Fruit fly (Drosophila melanogaster) whole organism, embryonic: ENCODE results near the gene Kah.

Experiments
- ATbp ChIP-seq: fragments of 200-800 bp; sonication (Bioruptor generic); optimal IDR thresholded peaks from 2 replicates; lab custom pipeline; 2017; ENCODE audit warnings: missing biosample characterization, mild to moderate bottlenecking, missing genetic modification characterization, missing genetic modification reagents
- Adf1 ChIP-seq: fragments of 200-800 bp; sonication (Bioruptor generic); IDR thresholded peaks from 2 replicates; pipeline ENCODE4 v1.3.6; 2022; ENCODE audit warnings: missing biosample characterization, missing genetic modification characterization
- Aef1 ChIP-seq: fragments of 200-800 bp; sonication (Bioruptor generic); IDR thresholded peaks from 3 replicates; pipeline ENCODE4 v1.3.6; 2022; ENCODE audit warnings: missing biosample characterization, missing genetic modification characterization
- Antp ChIP-seq: fragments of 200-800 bp; sonication (Bioruptor generic); optimal IDR thresholded peaks from 3 replicates; lab custom pipeline; 2016; ENCODE audit warnings: missing biosample characterization, missing genetic modification characterization
- CG10543 ChIP-seq: fragments of 200-800 bp; sonication (Bioruptor generic); optimal IDR thresholded peaks from 3 replicates; lab custom pipeline; 2017; ENCODE audit warnings: missing biosample characterization, mild to moderate bottlenecking, missing genetic modification characterization, moderate library complexity
- CG13424 ChIP-seq: fragments of 200-800 bp; sonication (Bioruptor generic); optimal IDR thresholded peaks from 2 replicates; lab custom pipeline; 2019; ENCODE audit warnings: missing biosample characterization, mild to moderate bottlenecking, missing genetic modification characterization, moderate library complexity
- CG13775 ChIP-seq: fragments of 200-800 bp; sonication (Bioruptor generic); optimal IDR thresholded peaks from 3 replicates; lab custom pipeline; 2017; ENCODE audit warnings: missing biosample characterization, mild to moderate bottlenecking, missing genetic modification characterization
- CG14860 ChIP-seq: fragments of 200-800 bp; sonication (Bioruptor generic); IDR thresholded peaks from 3 replicates; pipeline ENCODE4 v1.3.6; 2022; ENCODE audit warnings: missing biosample characterization, missing genetic modification characterization; ENCODE audit not compliant: partially characterized antibody
- CG14965 ChIP-seq: fragments of 200-800 bp; sonication (Bioruptor generic); optimal IDR thresholded peaks from 2 replicates; lab custom pipeline; 2016; ENCODE audit warnings: missing biosample characterization, missing genetic modification characterization, borderline replicate concordance
- CG15073 ChIP-seq: fragments of 200-800 bp; sonication (Bioruptor generic); optimal IDR thresholded peaks from 2 replicates; lab custom pipeline; 2016; ENCODE audit warnings: missing biosample characterization, missing genetic modification characterization
- CG16779 ChIP-seq: fragments of 200-800 bp; sonication (Bioruptor generic); IDR thresholded peaks from 2 replicates; pipeline ENCODE4 v1.3.6; 2022; ENCODE audit warnings: missing biosample characterization, missing genetic modification characterization
- CG17186 ChIP-seq: fragments of 200-800 bp; sonication (Bioruptor generic); optimal IDR thresholded peaks from 3 replicates; lab custom pipeline; 2017; ENCODE audit warnings: missing biosample characterization, missing genetic modification reagents, missing genetic modification characterization
- CG17568 ChIP-seq: fragments of 200-800 bp; sonication (Bioruptor generic); optimal IDR thresholded peaks from 2 replicates; lab custom pipeline; 2018; ENCODE audit warnings: missing biosample characterization, mild to moderate bottlenecking, missing genetic modification characterization, moderate library complexity
- CG2120 ChIP-seq: fragments of 200-800 bp; sonication (Bioruptor generic); optimal IDR thresholded peaks from 3 replicates; lab custom pipeline; 2016; ENCODE audit warnings: missing biosample characterization, missing genetic modification characterization
- CG2202 ChIP-seq: fragments of 200-800 bp; sonication (Bioruptor generic); optimal IDR thresholded peaks from 2 replicates; lab custom pipeline; 2018; ENCODE audit warnings: missing biosample characterization, mild to moderate bottlenecking, missing genetic modification characterization
- CG3163 ChIP-seq: fragments of 200-800 bp; sonication (Bioruptor generic); optimal IDR thresholded peaks from 3 replicates; lab custom pipeline; 2016; ENCODE audit warnings: missing biosample characterization, missing genetic modification characterization
- CG4282 ChIP-seq: fragments of 200-800 bp; sonication (Bioruptor generic); optimal IDR thresholded peaks from 2 replicates; lab custom pipeline; 2016; ENCODE audit warnings: missing biosample characterization, missing genetic modification characterization
- CG4328 ChIP-seq: fragments of 200-800 bp; sonication (Bioruptor generic); optimal IDR thresholded peaks from 3 replicates; lab custom pipeline; 2017; ENCODE audit warnings: missing biosample characterization, missing genetic modification reagents, missing genetic modification characterization
- CG4424 ChIP-seq: fragments of 200-800 bp; sonication (Bioruptor generic); optimal IDR thresholded peaks from 3 replicates; lab custom pipeline; 2016; ENCODE audit warnings: missing biosample characterization, missing genetic modification characterization
- CG5953 ChIP-seq: fragments of 200-800 bp; sonication (Bioruptor generic); IDR thresholded peaks from 2 replicates; pipeline ENCODE4 v1.3.6; 2022; ENCODE audit warnings: missing biosample characterization, missing genetic modification characterization
- CG6689 ChIP-seq: fragments of 200-800 bp; sonication (Bioruptor generic); IDR thresholded peaks from 2 replicates; pipeline ENCODE4 v1.3.6; 2022; ENCODE audit warnings: missing biosample characterization, missing genetic modification characterization
- CG7372 ChIP-seq: fragments of 200-800 bp; sonication (Bioruptor generic); IDR thresholded peaks from 2 replicates; pipeline ENCODE4 v1.3.6; 2022; ENCODE audit warnings: missing biosample characterization, missing genetic modification characterization
- CG8944 ChIP-seq: fragments of 200-800 bp; sonication (Bioruptor generic); optimal IDR thresholded peaks from 3 replicates; lab custom pipeline; 2016; ENCODE audit warnings: missing biosample characterization, missing genetic modification characterization
- CG9437 ChIP-seq: fragments of 200-800 bp; sonication (Bioruptor generic); optimal IDR thresholded peaks from 2 replicates; lab custom pipeline; 2018; ENCODE audit warnings: missing biosample characterization, mild to moderate bottlenecking, missing genetic modification characterization
- CTCF ChIP-seq: fragments of 200-800 bp; sonication (Bioruptor generic); optimal IDR thresholded peaks from 2 replicates; lab custom pipeline; 2017; ENCODE audit warnings: missing biosample characterization, mild to moderate bottlenecking, missing genetic modification characterization, moderate library complexity
- D ChIP-seq, 2 experiments: fragments of 200-800 bp in 1 of 2; fragments of >200 bp in 1 of 2; sonication (Bioruptor generic) in 1 of 2; optimal IDR thresholded peaks; 2 replicates in 1 of 2; 3 replicates in 1 of 2; lab custom pipeline; 2017; ENCODE audit warnings: mild to moderate bottlenecking in 1 of 2, missing biosample characterization in 1 of 2, missing genetic modification characterization in 1 of 2, missing genetic modification reagents in 1 of 2
- Deaf1 ChIP-seq: fragments of 200-800 bp; optimal IDR thresholded peaks from 3 replicates; lab custom pipeline; 2019; ENCODE audit warnings: missing biosample characterization, mild to moderate bottlenecking, missing genetic modification characterization, moderate library complexity
- Dip3 ChIP-seq: fragments of 200-800 bp; sonication (Bioruptor generic); optimal IDR thresholded peaks from 3 replicates; lab custom pipeline; 2016; ENCODE audit warnings: missing biosample characterization, missing genetic modification characterization
- Fer1 ChIP-seq: fragments of 200-800 bp; sonication (Bioruptor generic); optimal IDR thresholded peaks from 2 replicates; lab custom pipeline; 2017; ENCODE audit warnings: missing biosample characterization, mild to moderate bottlenecking, missing genetic modification characterization
- GATAe ChIP-seq: fragments of 200-800 bp; sonication (Bioruptor generic); conservative IDR thresholded peaks from 2 replicates; pipeline ENCODE4 v1.3.6; 2022; ENCODE audit warnings: missing biosample characterization, missing genetic modification characterization
- H15 ChIP-seq: fragments of 200-800 bp; sonication (Bioruptor generic); IDR thresholded peaks from 3 replicates; pipeline ENCODE4 v1.3.6; 2022; ENCODE audit warnings: missing biosample characterization, missing genetic modification characterization
- Nf-YA ChIP-seq: fragments of 200-800 bp; sonication (Bioruptor generic); IDR thresholded peaks from 2 replicates; pipeline ENCODE4 v1.3.6; 2022; ENCODE audit warnings: missing biosample characterization, missing genetic modification characterization
- Taf1 ChIP-seq: fragments of 200-800 bp; sonication (Bioruptor generic); IDR thresholded peaks from 2 replicates; pipeline ENCODE4 v1.3.6; 2022; ENCODE audit warnings: missing biosample characterization, missing genetic modification characterization
- ase ChIP-seq: fragments of 200-800 bp; sonication (Bioruptor generic); IDR thresholded peaks from 3 replicates; pipeline ENCODE4 v1.3.6; 2022; ENCODE audit warnings: missing biosample characterization, missing genetic modification characterization
- caup ChIP-seq: fragments of 200-800 bp; sonication (Bioruptor generic); optimal IDR thresholded peaks from 3 replicates; lab custom pipeline; 2017; ENCODE audit warnings: missing biosample characterization, mild to moderate bottlenecking, missing genetic modification characterization, moderate library complexity; ENCODE audit not compliant: severe bottlenecking
- crp ChIP-seq, 2 experiments: fragments of 200-800 bp; sonication (Bioruptor generic); optimal IDR thresholded peaks; 2 replicates in 1 of 2; 3 replicates in 1 of 2; lab custom pipeline; 2017; ENCODE audit warnings: missing biosample characterization in 2 of 2, missing genetic modification characterization in 2 of 2, mild to moderate bottlenecking in 1 of 2, moderate library complexity in 1 of 2
- fru ChIP-seq: fragments of >200 bp; optimal IDR thresholded peaks from 2 replicates; lab custom pipeline; 2017
- ham ChIP-seq: fragments of 200-800 bp; sonication (Bioruptor generic); IDR thresholded peaks from 2 replicates; pipeline ENCODE4 v1.3.6; 2022; ENCODE audit warnings: missing biosample characterization, missing genetic modification characterization
- nau ChIP-seq: fragments of 200-800 bp; sonication (Bioruptor generic); optimal IDR thresholded peaks from 3 replicates; lab custom pipeline; 2017; ENCODE audit warnings: missing biosample characterization, mild to moderate bottlenecking, missing genetic modification characterization, missing genetic modification reagents
- psq ChIP-seq: fragments of 200-800 bp; sonication (Bioruptor generic); optimal IDR thresholded peaks from 2 replicates; lab custom pipeline; 2017; ENCODE audit warnings: missing biosample characterization, missing genetic modification characterization
- ro ChIP-seq: fragments of 200-800 bp; sonication (Bioruptor generic); IDR thresholded peaks from 2 replicates; pipeline ENCODE4 v1.3.6; 2022; ENCODE audit warnings: missing biosample characterization, missing genetic modification characterization
- salm ChIP-seq: fragments of 200-800 bp; sonication (Bioruptor generic); optimal IDR thresholded peaks from 2 replicates; lab custom pipeline; 2018; ENCODE audit warnings: missing biosample characterization, mild to moderate bottlenecking, missing genetic modification characterization
- seq ChIP-seq: fragments of 200-800 bp; sonication (Bioruptor generic); IDR thresholded peaks from 2 replicates; pipeline ENCODE4 v1.3.6; 2022; ENCODE audit warnings: missing biosample characterization, missing genetic modification characterization
- sim ChIP-seq: fragments of 200-800 bp; sonication (Bioruptor generic); IDR thresholded peaks from 2 replicates; pipeline ENCODE4 v1.3.6; 2022; ENCODE audit warnings: missing biosample characterization, missing genetic modification characterization
- sug ChIP-seq: fragments of 200-800 bp; optimal IDR thresholded peaks from 2 replicates; lab custom pipeline; 2019; ENCODE audit warnings: missing biosample characterization, mild to moderate bottlenecking, missing genetic modification characterization, moderate library complexity
- tap ChIP-seq: fragments of 200-800 bp; optimal IDR thresholded peaks from 3 replicates; lab custom pipeline; 2019; ENCODE audit warnings: missing biosample characterization, mild to moderate bottlenecking, missing genetic modification characterization, moderate library complexity
- tgo ChIP-seq: fragments of 200-800 bp; sonication (Bioruptor generic); IDR thresholded peaks from 3 replicates; pipeline ENCODE4 v1.3.6; 2022; ENCODE audit warnings: missing biosample characterization, missing genetic modification characterization
- tup ChIP-seq: fragments of 200-800 bp; sonication (Bioruptor generic); optimal IDR thresholded peaks from 2 replicates; lab custom pipeline; 2016; ENCODE audit warnings: missing biosample characterization, mild to moderate bottlenecking, missing genetic modification characterization, moderate library complexity
- wdn ChIP-seq: fragments of 200-800 bp; sonication (Bioruptor generic); IDR thresholded peaks from 2 replicates; pipeline ENCODE4 v1.3.6; 2022; ENCODE audit warnings: missing biosample characterization, missing genetic modification characterization
- zen2 ChIP-seq: fragments of 200-800 bp; sonication (Bioruptor generic); IDR thresholded peaks from 3 replicates; pipeline ENCODE4 v1.3.6; 2022; ENCODE audit warnings: missing biosample characterization, missing genetic modification characterization; ENCODE audit not compliant: partially characterized antibody

Gene Kah

DNA sequence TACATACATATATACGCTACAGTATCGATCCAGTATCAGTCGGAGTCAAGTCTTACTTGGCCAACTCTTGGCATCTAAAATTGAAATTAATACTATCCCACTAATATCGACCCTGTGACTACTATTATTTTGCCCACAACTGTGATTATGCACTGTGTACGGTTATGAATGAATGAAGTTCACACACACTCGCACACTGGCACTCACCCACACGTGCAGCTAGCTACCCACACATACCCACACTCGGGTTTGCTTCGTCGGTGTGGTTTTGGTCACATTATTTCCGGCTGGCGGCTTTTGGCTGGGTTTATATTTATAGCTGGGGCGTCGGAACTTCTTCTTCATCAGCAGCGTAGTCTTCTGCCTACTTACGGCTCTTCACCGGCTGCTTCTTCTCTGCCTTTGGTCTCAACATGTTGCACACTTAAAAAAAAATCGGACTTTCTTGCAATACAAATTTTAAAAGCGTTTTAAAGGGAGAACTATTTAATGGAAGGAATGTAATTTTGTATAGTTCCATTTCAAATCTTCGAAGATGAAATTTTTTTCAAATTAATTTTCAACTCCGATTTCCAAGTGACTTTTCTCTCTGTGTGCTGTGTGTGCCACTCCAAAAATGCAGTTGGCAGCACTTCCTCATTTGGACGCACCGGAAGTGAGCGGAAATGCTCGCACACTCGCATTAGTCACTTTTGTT, 45.4 kb upstream of the Kah start (continued):
- TF ChIP-seq tup (GFP tag; lab: Kevin White, UChicago) (peak; percentile 73), Fer1 (GFP tag; lab: Kevin White, UChicago) (peak; percentile 75), CG3163 (GFP tag; lab: Kevin White, UChicago) (peak; percentile 77), tap (tag; lab: Kevin White, UChicago) (peak; percentile 91), Dip3 (GFP tag; lab: Kevin White, UChicago) (peak; percentile 77), tgo (peak; percentile 85), CG4424 (GFP tag; lab: Kevin White, UChicago) (peak; percentile 93), caup (GFP tag; lab: Kevin White, UChicago) (peak; percentile 73), Nf-YA (GFP tag; lab: Robert Waterston, UW) (peak; percentile 87), GATAe (no peak), sim (GFP tag; lab: Robert Waterston, UW) (peak; percentile 90), ATbp (GFP tag; lab: Kevin White, UChicago) (peak; percentile 94), CG13775 (GFP tag; lab: Kevin White, UChicago) (peak; percentile 89), CG17568 (GFP tag; lab: Kevin White, UChicago) (peak; percentile 86), CG7372 (peak; percentile 68), CG14965 (GFP tag; lab: Kevin White, UChicago) (peak; percentile 78), CG2202 (peak; percentile 91), Antp (GFP tag; lab: Kevin White, UChicago) (peak; percentile 93), CG8944 (GFP tag; lab: Kevin White, UChicago) (peak; percentile 91), Taf1 (0 out of 2 replicates have a peak, but pooled peaks have one; percentile 37), salm (tag; lab: Kevin White, UChicago) (peak; percentile 86), D (optimal IDR thresholded peaks at IDR 0.05; lab: Kevin White, UChicago) (no peak), D (GFP tag; optimal IDR thresholded peaks at IDR 0.05; lab: Kevin White, UChicago) (peak; percentile 95), ase (GFP tag; lab: Robert Waterston, UW) (peak; percentile 87), crp (GFP tag; optimal IDR thresholded peaks at IDR 0.05; lab: Kevin White, UChicago) (peak in 1 of 2 experiments; percentile 56), CTCF (peak; percentile 44), CG4328 (GFP tag; lab: Kevin White, UChicago) (peak; percentile 81), CG9437 (peak; percentile 82), Aef1 (peak; percentile 79), CG16779 (GFP tag; lab: Robert Waterston, UW) (0 out of 2 replicates have a peak, but pooled peaks have one; percentile 29), CG5953 (GFP tag; lab: Robert Waterston, UW) (peak; percentile 92), sug (tag; lab: Kevin White, UChicago) (no peak), nau (GFP tag; lab: Kevin White, UChicago) (peak; percentile 88), ro (GFP tag; lab: Robert Waterston, UW) (peak; percentile 83), zen2 (GFP tag; lab: Robert Waterston, UW) (no peak), CG14860 (GFP tag; lab: Robert Waterston, UW) (no peak), seq (GFP tag; lab: Robert Waterston, UW) (peak; percentile 88), psq (peak; percentile 80), Adf1 (GFP tag; lab: Robert Waterston, UW) (peak; percentile 7; the same call in 1 of the 2 replicates), CG10543 (GFP tag; lab: Kevin White, UChicago) (no peak), wdn (GFP tag; lab: Robert Waterston, UW) (peak; percentile 82), H15 (GFP tag; lab: Robert Waterston, UW) (peak; percentile 92), CG2120 (GFP tag; lab: Kevin White, UChicago) (peak; percentile 60), Deaf1 (peak; percentile 61), CG15073 (GFP tag; lab: Kevin White, UChicago) (peak; percentile 77), CG4282 (GFP tag; lab: Kevin White, UChicago) (peak; percentile 81), ham (GFP tag; lab: Robert Waterston, UW) (no peak), CG6689 (GFP tag; lab: Robert Waterston, UW) (peak; percentile 90), fru (lab: Kevin White, UChicago) (no peak), CG17186 (GFP tag; lab: Kevin White, UChicago) (peak; percentile 70), CG13424 (tag; lab: Kevin White, UChicago) (peak; percentile 93)
